Worm (Caenorhabditis elegans): ENCODE results near the gene inx-7.

The inx-7 gene

ce11 chrIV:5895190-5895589 lies 51.2 kb downstream of the inx-7 start, which contains the start of gene nspb-6:
nspb-6 (plus strand) TSS chrIV:5895490.
- TF ChIP-seq hmg-4 (GFP tag; optimal IDR thresholded peaks at IDR 0.05), result no peak
- TF ChIP-seq F13C5.2 (tag; optimal IDR thresholded peaks at IDR 0.05), result no peak
- no peak for TF ChIP-seq scrt-1 (GFP tag; IDR thresholded peaks at IDR 0.05)
- TF ChIP-seq ceh-36 (tag; optimal IDR thresholded peaks at IDR 0.05), result no peak
- TF ChIP-seq tbx-37 (GFP tag; conservative IDR thresholded peaks at IDR 0.05), result no peak
- TF ChIP-seq ets-7 (tag; optimal IDR thresholded peaks at IDR 0.05), result no peak
- no peak for TF ChIP-seq hnd-1 (tag; optimal IDR thresholded peaks at IDR 0.05)
- TF ChIP-seq pes-1 (GFP tag; IDR thresholded peaks at IDR 0.05), result no peak
- TF ChIP-seq sea-1 (GFP tag; conservative IDR thresholded peaks at IDR 0.05), result no peak
- no peak for TF ChIP-seq ama-1 (optimal IDR thresholded peaks at IDR 0.05)
- no peak for TF ChIP-seq flt-1 (GFP tag; IDR thresholded peaks at IDR 0.05)
